Fruit fly (Drosophila melanogaster) S2 (cell line): ENCODE data around the gene CG13807.

ENCODE experiments used
- CG8478 ChIP-seq: fragments of >200 bp; optimal IDR thresholded peaks from 2 replicates; lab custom pipeline; 2018
- CTCF ChIP-seq, 2 experiments: fragments of >200 bp; optimal IDR thresholded peaks; 2 replicates each; lab custom pipeline; 2018

DNA sequence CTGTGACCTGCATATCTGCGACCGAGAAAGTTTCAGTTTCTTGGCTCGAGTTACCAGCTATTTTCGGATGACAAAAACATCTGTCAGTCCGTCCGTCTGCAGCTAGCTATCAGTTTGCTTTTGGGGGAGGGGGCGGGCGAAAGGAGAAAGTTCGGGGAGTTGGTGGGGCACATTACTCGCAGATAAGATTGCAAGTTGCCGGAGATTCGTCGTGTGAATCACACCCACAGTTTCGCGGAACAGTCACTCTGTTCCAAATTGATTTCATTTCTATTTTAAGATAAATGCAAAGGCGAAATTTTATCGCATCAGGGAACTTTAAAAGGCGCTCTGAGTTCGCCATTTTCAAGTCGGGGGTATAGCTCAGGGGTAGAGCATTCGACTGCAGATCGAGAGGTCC is 10.7 kb downstream of the CG13807 start:
- no peak for TF ChIP-seq CG8478 (lab: Kevin White, UChicago)
- no peak for TF ChIP-seq CTCF (optimal IDR thresholded peaks at IDR 0.05; lab: Kevin White, UChicago)
